Worm (Caenorhabditis elegans) whole organism, L1 larva: Measurements from ENCODE around the gene F20E11.7.

Experiments used
- Y116A8C.19 ChIP-seq: sonication (generic microtip); optimal IDR thresholded peaks from 2 replicates; lab custom pipeline; 2016; ENCODE audit warnings: missing compliant biosample characterization, missing genetic modification characterization, borderline replicate concordance
- ceh-63 ChIP-seq: fragments of 200-800 bp; sonication (Bioruptor generic); optimal IDR thresholded peaks from 2 replicates; lab custom pipeline; 2018; ENCODE audit warnings: mild to moderate bottlenecking, missing genetic modification characterization, missing compliant biosample characterization
- ces-1 ChIP-seq: fragments of 150-350 bp; optimal IDR thresholded peaks from 2 replicates; lab custom pipeline; 2014; ENCODE audit warnings: missing biosample characterization, missing genetic modification reagents, missing genetic modification characterization
- efl-1 ChIP-seq, 4 experiments: fragments of 150-350 bp; optimal IDR thresholded peaks in 3 of 4; peaks in 1 of 4; 1 replicate in 1 of 4; 2 replicates in 3 of 4; lab custom pipeline; 2014; ENCODE audit warnings: missing biosample characterization in 2 of 4, missing genetic modification characterization in 2 of 4, missing genetic modification reagents in 2 of 4
- mdl-1 ChIP-seq, 2 experiments: fragments of 150-350 bp; optimal IDR thresholded peaks; 2 replicates each; lab custom pipeline; 2014 to 2017; ENCODE audit warnings: missing biosample characterization in 2 of 2, missing genetic modification characterization in 2 of 2, inconsistent platforms in 1 of 2
- nhr-11 ChIP-seq: fragments of 150-350 bp; optimal IDR thresholded peaks from 2 replicates; lab custom pipeline; 2014; ENCODE audit warnings: missing biosample characterization, missing genetic modification characterization
- nhr-12 ChIP-seq: sonication (generic microtip); optimal IDR thresholded peaks from 2 replicates; lab custom pipeline; 2017; ENCODE audit warnings: missing biosample characterization, missing genetic modification characterization
- nhr-76 ChIP-seq: sonication (generic microtip); optimal IDR thresholded peaks from 2 replicates; lab custom pipeline; 2017; ENCODE audit warnings: missing biosample characterization, missing genetic modification characterization
- nhr-77 ChIP-seq: fragments of 150-350 bp; optimal IDR thresholded peaks from 2 replicates; lab custom pipeline; 2014; ENCODE audit warnings: missing biosample characterization, missing genetic modification characterization
- snpc-4 ChIP-seq: fragments of 150-350 bp; optimal IDR thresholded peaks from 2 replicates; lab custom pipeline; 2014; ENCODE audit warnings: missing biosample characterization, missing genetic modification characterization
- unc-62 ChIP-seq: fragments of 150-350 bp; optimal IDR thresholded peaks from 2 replicates; lab custom pipeline; 2014; ENCODE audit warnings: missing biosample characterization, missing genetic modification reagents, missing genetic modification characterization
- vab-15 ChIP-seq: sonication (generic microtip); optimal IDR thresholded peaks from 2 replicates; lab custom pipeline; 2017; ENCODE audit warnings: missing genotype, mild to moderate bottlenecking, missing genetic modification characterization, missing compliant biosample characterization
- ztf-11 ChIP-seq, 2 experiments: sonication (generic microtip); optimal IDR thresholded peaks; 2 replicates each; lab custom pipeline; 2016 to 2017; ENCODE audit warnings: missing genetic modification characterization in 2 of 2, missing biosample characterization in 1 of 2, missing compliant biosample characterization in 1 of 2

ce11 chrV:17460061-17460460 is 4.3 kb upstream of the F20E11.7 start, which contains the start of gene srz-48:
- TF ChIP-seq ceh-63 (GFP tag; lab: Kevin White, UChicago) = no peak
- no peak for TF ChIP-seq mdl-1 (tag; optimal IDR thresholded peaks at IDR 0.05; lab: Kevin White, UChicago)
- TF ChIP-seq nhr-77 (tag; lab: Kevin White, UChicago) = no peak
- TF ChIP-seq nhr-12 (tag; lab: Kevin White, UChicago) = no peak
- no peak for TF ChIP-seq nhr-76 (tag; lab: Kevin White, UChicago)
- no peak for TF ChIP-seq snpc-4 (tag; lab: Kevin White, UChicago)
- no peak for TF ChIP-seq nhr-11
- TF ChIP-seq ztf-11 (tag; optimal IDR thresholded peaks at IDR 0.05; lab: Kevin White, UChicago) = no peak
- TF ChIP-seq vab-15 = no peak
- no peak for TF ChIP-seq ces-1 (GFP tag; lab: Kevin White, UChicago)
- TF ChIP-seq efl-1 (optimal IDR thresholded peaks at IDR 0.05; lab: Kevin White, UChicago) = no peak
- TF ChIP-seq efl-1 (GFP tag; optimal IDR thresholded peaks at IDR 0.05 in 1 of 2; lab: Kevin White, UChicago) = no peak
- no peak for TF ChIP-seq unc-62 (GFP tag; lab: Kevin White, UChicago)
- no peak for TF ChIP-seq Y116A8C.19 (tag; lab: Kevin White, UChicago)
